Fruit fly (Drosophila melanogaster): ENCODE results near the gene RabX5.

DNA sequence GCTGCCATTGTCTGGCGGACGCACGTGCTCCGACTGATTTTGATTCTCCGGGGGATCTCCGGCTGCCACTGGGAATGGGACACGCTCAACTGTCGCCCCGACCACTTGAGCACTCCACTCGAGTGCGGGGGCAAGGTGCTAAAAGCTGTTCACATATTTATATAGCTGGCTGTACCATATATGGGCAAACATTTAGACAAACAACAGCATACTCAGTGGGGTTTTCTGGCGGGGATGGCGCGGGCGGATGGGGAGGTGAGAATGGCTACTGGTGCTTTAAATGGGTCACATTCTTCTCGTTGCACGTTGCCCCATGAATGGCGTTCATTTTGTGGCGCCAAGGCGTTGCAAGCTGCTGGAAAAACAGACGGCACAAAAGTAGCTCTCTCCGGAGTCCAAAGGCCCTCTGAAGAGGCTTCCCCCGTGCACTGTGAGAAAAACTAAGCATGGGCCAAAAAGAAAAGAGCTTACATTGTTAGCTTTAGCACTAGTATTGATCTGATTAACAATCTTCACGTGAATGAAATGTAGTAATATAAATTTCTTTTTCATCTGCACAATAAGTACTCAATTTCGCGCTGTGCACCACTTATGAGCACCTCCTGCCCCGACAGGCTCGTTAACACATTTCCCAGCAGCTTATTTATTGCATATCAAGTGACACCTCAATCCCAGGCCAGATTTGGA is 21.0 kb upstream of the RabX5 start:
- no peak for TF ChIP-seq Sin3A (optimal IDR thresholded peaks at IDR 0.05)
- TF ChIP-seq h (optimal IDR thresholded peaks at IDR 0.05): no peak

Measured in Kc167 (cell line).